Fruit fly (Drosophila melanogaster) whole organism, prepupa: ENCODE results near the gene CG3982.

ENCODE experiments used
- Blimp-1 ChIP-seq: fragments of 200-800 bp; sonication (Bioruptor generic); optimal IDR thresholded peaks from 3 replicates; lab custom pipeline; 2017; ENCODE audit warnings: missing biosample characterization, missing genetic modification characterization, mild to moderate bottlenecking, moderate library complexity, missing genetic modification reagents
- CG10669 ChIP-seq: fragments of 200-800 bp; sonication (Bioruptor generic); optimal IDR thresholded peaks from 3 replicates; lab custom pipeline; 2018; ENCODE audit warnings: missing biosample characterization, mild to moderate bottlenecking, missing genetic modification characterization, moderate library complexity
- CG11294 ChIP-seq: fragments of 200-800 bp; sonication (Bioruptor generic); IDR thresholded peaks from 2 replicates; pipeline ENCODE4 v1.3.6; 2022; ENCODE audit warnings: missing biosample characterization, missing genetic modification characterization
- CG11762 ChIP-seq: fragments of 200-800 bp; sonication (Bioruptor generic); optimal IDR thresholded peaks from 3 replicates; lab custom pipeline; 2016; ENCODE audit warnings: missing biosample characterization, missing genetic modification characterization; ENCODE audit not compliant: insufficient read depth
- CG11902 ChIP-seq: fragments of 200-800 bp; sonication (Bioruptor generic); optimal IDR thresholded peaks from 3 replicates; lab custom pipeline; 2016; ENCODE audit warnings: missing biosample characterization, missing genetic modification characterization
- CG15336 ChIP-seq: fragments of 200-800 bp; sonication (Bioruptor generic); IDR thresholded peaks from 2 replicates; pipeline ENCODE4 v1.3.6; 2022; ENCODE audit warnings: missing biosample characterization, missing genetic modification characterization
- CG1621 ChIP-seq: fragments of 200-800 bp; sonication (Bioruptor generic); optimal IDR thresholded peaks from 3 replicates; lab custom pipeline; 2018; ENCODE audit warnings: missing biosample characterization, mild to moderate bottlenecking, missing genetic modification characterization
- CG31627 ChIP-seq: fragments of 200-800 bp; sonication (Bioruptor generic); optimal IDR thresholded peaks from 3 replicates; lab custom pipeline; 2016; ENCODE audit warnings: missing biosample characterization, missing genetic modification characterization
- CG34406 ChIP-seq: fragments of 200-800 bp; sonication (Bioruptor generic); optimal IDR thresholded peaks from 3 replicates; lab custom pipeline; 2016; ENCODE audit warnings: missing biosample characterization, missing genetic modification characterization
- CG6163 ChIP-seq: fragments of 200-800 bp; sonication (Bioruptor generic); IDR thresholded peaks from 3 replicates; pipeline ENCODE4 v1.3.6; 2022; ENCODE audit warnings: missing biosample characterization, missing genetic modification characterization
- CG6276 ChIP-seq: fragments of 200-800 bp; sonication (Bioruptor generic); optimal IDR thresholded peaks from 2 replicates; lab custom pipeline; 2017; ENCODE audit warnings: missing biosample characterization, mild to moderate bottlenecking, missing genetic modification characterization
- CG6792 ChIP-seq: fragments of 200-800 bp; sonication (Bioruptor generic); optimal IDR thresholded peaks from 3 replicates; lab custom pipeline; 2016; ENCODE audit warnings: missing biosample characterization, missing genetic modification characterization
- CG6808 ChIP-seq: fragments of 200-800 bp; sonication (Bioruptor generic); optimal IDR thresholded peaks from 3 replicates; lab custom pipeline; 2017; ENCODE audit warnings: missing biosample characterization, missing genetic modification characterization, mild to moderate bottlenecking, moderate library complexity, missing genetic modification reagents
- CG7368 ChIP-seq: fragments of 200-800 bp; sonication (Bioruptor generic); optimal IDR thresholded peaks from 3 replicates; lab custom pipeline; 2016; ENCODE audit warnings: missing biosample characterization, missing genetic modification characterization
- CG8319 ChIP-seq: fragments of 200-800 bp; sonication (Bioruptor generic); optimal IDR thresholded peaks from 3 replicates; lab custom pipeline; 2016; ENCODE audit warnings: missing biosample characterization, missing genetic modification characterization
- CG9139 ChIP-seq: fragments of 200-800 bp; sonication (Bioruptor generic); optimal IDR thresholded peaks from 3 replicates; lab custom pipeline; 2017; ENCODE audit warnings: missing biosample characterization, mild to moderate bottlenecking, missing genetic modification characterization
- Eip75B ChIP-seq: fragments of 200-800 bp; sonication (Bioruptor generic); optimal IDR thresholded peaks from 3 replicates; lab custom pipeline; 2016; ENCODE audit warnings: missing biosample characterization, missing genetic modification characterization
- Eip78C ChIP-seq: fragments of 200-800 bp; sonication (Bioruptor generic); peaks from one replicate; lab custom pipeline; 2016; ENCODE audit warnings: missing biosample characterization, missing genetic modification characterization
- Eip93F ChIP-seq: fragments of 200-800 bp; sonication (Bioruptor generic); optimal IDR thresholded peaks from 2 replicates; lab custom pipeline; 2016; ENCODE audit warnings: missing biosample characterization, mild to moderate bottlenecking, missing genetic modification characterization
- Ets21C ChIP-seq: fragments of 200-800 bp; sonication (Bioruptor generic); optimal IDR thresholded peaks from 3 replicates; lab custom pipeline; 2016; ENCODE audit warnings: missing biosample characterization, missing genetic modification characterization
- Ets96B ChIP-seq: fragments of 200-800 bp; optimal IDR thresholded peaks from 2 replicates; lab custom pipeline; 2019; ENCODE audit warnings: missing biosample characterization, mild to moderate bottlenecking, missing genetic modification characterization, moderate library complexity
- Hr39 ChIP-seq: fragments of 200-800 bp; sonication (Bioruptor generic); optimal IDR thresholded peaks from 2 replicates; lab custom pipeline; 2016; ENCODE audit warnings: missing biosample characterization, missing genetic modification characterization
- Hr4 ChIP-seq: fragments of 200-800 bp; sonication (Bioruptor generic); optimal IDR thresholded peaks from 3 replicates; lab custom pipeline; 2016; ENCODE audit warnings: missing biosample characterization, missing genetic modification characterization
- Met ChIP-seq: fragments of 200-800 bp; sonication (Bioruptor generic); optimal IDR thresholded peaks from 3 replicates; lab custom pipeline; 2016; ENCODE audit warnings: missing biosample characterization, missing genetic modification characterization
- OdsH ChIP-seq: fragments of 200-800 bp; sonication (Bioruptor generic); optimal IDR thresholded peaks from 3 replicates; lab custom pipeline; 2016; ENCODE audit warnings: missing biosample characterization, missing genetic modification characterization
- Smox ChIP-seq: fragments of 200-800 bp; sonication (Bioruptor generic); optimal IDR thresholded peaks from 3 replicates; lab custom pipeline; 2016; ENCODE audit warnings: missing biosample characterization, missing genetic modification characterization
- Sox14 ChIP-seq: fragments of 200-800 bp; sonication (Bioruptor generic); optimal IDR thresholded peaks from 3 replicates; lab custom pipeline; 2016; ENCODE audit warnings: missing biosample characterization, missing genetic modification characterization
- Sox15 ChIP-seq: fragments of 200-800 bp; sonication (Bioruptor generic); optimal IDR thresholded peaks from 3 replicates; lab custom pipeline; 2016; ENCODE audit warnings: missing biosample characterization, missing genetic modification characterization
- achi ChIP-seq: fragments of 200-800 bp; sonication (Bioruptor generic); optimal IDR thresholded peaks from 3 replicates; lab custom pipeline; 2016; ENCODE audit warnings: missing biosample characterization, missing genetic modification characterization
- acj6 ChIP-seq: fragments of 200-800 bp; sonication (Bioruptor generic); optimal IDR thresholded peaks from 3 replicates; lab custom pipeline; 2016; ENCODE audit warnings: missing biosample characterization, missing genetic modification characterization
- cyc ChIP-seq: fragments of 200-800 bp; sonication (Bioruptor generic); optimal IDR thresholded peaks from 3 replicates; lab custom pipeline; 2016; ENCODE audit warnings: missing biosample characterization, missing genetic modification characterization
- dsx ChIP-seq: fragments of 200-800 bp; optimal IDR thresholded peaks from 3 replicates; lab custom pipeline; 2019; ENCODE audit warnings: missing biosample characterization, mild to moderate bottlenecking, missing genetic modification characterization, moderate library complexity; ENCODE audit not compliant: poor library complexity, severe bottlenecking
- esn ChIP-seq: fragments of 200-800 bp; sonication (Bioruptor generic); optimal IDR thresholded peaks from 2 replicates; lab custom pipeline; 2016; ENCODE audit warnings: missing biosample characterization, mild to moderate bottlenecking, missing genetic modification characterization, moderate library complexity
- fd59A ChIP-seq: fragments of 200-800 bp; sonication (Bioruptor generic); optimal IDR thresholded peaks from 2 replicates; lab custom pipeline; 2017; ENCODE audit warnings: missing biosample characterization, mild to moderate bottlenecking, missing genetic modification characterization, missing genetic modification reagents
- fd85E ChIP-seq: fragments of 200-800 bp; sonication (Bioruptor generic); optimal IDR thresholded peaks from 3 replicates; lab custom pipeline; 2016; ENCODE audit warnings: missing biosample characterization, missing genetic modification characterization
- lz ChIP-seq: fragments of 200-800 bp; sonication (Bioruptor generic); optimal IDR thresholded peaks from 3 replicates; lab custom pipeline; 2016; ENCODE audit warnings: missing biosample characterization, missing genetic modification characterization
- net ChIP-seq: fragments of 200-800 bp; sonication (Bioruptor generic); optimal IDR thresholded peaks from 3 replicates; lab custom pipeline; 2016; ENCODE audit warnings: missing biosample characterization, missing genetic modification characterization
- spab ChIP-seq: fragments of 200-800 bp; sonication (Bioruptor generic); optimal IDR thresholded peaks from 2 replicates; lab custom pipeline; 2017; ENCODE audit warnings: missing biosample characterization, mild to moderate bottlenecking, missing genetic modification characterization, missing genetic modification reagents
- svp ChIP-seq: fragments of 200-800 bp; sonication (Bioruptor generic); peaks from one replicate; lab custom pipeline; 2016; ENCODE audit warnings: missing biosample characterization, missing genetic modification characterization
- vri ChIP-seq: fragments of 200-800 bp; sonication (Bioruptor generic); optimal IDR thresholded peaks from 3 replicates; lab custom pipeline; 2016; ENCODE audit warnings: missing biosample characterization, mild to moderate bottlenecking, missing genetic modification characterization

Gene CG3982

DNA sequence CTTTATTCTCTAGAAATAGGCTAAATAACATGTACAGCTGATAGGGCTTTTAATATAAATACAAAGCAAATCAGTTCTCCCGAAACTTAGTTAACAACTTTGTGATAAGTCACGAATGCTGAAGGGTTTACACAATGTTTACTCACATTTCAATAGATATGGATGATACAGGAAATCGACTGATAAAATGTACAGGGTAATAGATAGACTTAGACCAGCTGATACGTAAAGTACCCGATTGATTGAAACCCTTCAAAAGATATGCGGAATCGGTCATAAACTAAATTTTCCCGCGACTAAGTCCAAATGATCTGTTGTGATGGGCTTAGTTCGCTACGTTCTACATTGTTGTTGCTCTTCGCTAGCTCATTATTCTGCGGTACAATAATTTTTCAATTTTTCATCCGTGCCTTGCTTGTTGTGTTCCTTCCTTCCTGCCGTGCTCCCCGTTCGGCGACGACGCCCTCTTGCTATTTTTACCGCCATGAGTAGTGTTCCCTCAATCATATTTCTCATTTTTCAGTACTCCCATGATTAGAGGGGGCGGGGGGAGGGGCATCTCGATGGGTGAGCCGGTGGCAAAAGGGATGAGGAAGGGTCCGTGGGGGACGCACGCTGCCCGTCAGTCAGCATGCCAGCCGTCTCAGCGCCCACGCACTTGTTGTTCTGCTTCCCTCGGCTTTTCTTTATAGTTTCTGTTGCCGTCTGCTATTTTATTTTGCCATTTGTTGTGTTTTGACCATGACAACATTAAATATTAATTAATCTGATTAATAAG, 15.8 kb upstream of the CG3982 start:
- TF ChIP-seq CG15336 (no peak), dsx (peak; percentile 72)

- no peak for TF ChIP-seq Met (GFP tag; lab: Kevin White, UChicago)
- TF ChIP-seq CG15336, result peak; percentile 20; the same call in 1 of the 2 replicates
Measured at dm6 chr3L:9431848-9432623, 14.8 kb upstream of the CG3982 start.

DNA sequence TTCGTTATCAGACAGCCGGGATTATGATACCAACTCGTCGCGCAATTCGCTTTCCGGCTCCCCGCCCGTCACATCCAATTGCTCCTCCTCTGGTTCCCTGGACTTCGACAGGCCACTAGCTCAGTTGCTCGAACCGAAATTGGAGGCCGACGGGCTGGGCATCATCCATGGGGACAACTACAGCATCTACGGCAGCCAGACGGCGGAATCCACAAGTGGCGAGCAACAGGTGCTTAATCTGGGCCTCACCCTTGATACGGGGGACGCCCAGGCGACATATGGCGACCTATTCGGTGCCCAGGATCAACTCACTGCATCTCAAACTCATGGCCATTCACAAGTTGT, 13.4 kb upstream of the CG3982 start:
- TF ChIP-seq CG7368 (GFP tag; lab: Kevin White, UChicago) (no peak), svp (GFP tag; lab: Kevin White, UChicago) (peak; percentile 57)

dm6 chr3L:9429665-9430607, 12.7 kb upstream of the CG3982 start, which contains the start of the genes RpS17 and MTF-1:
Gene RpS17, minus strand, starts transcription at chr3L:9429821.
Gene MTF-1, plus strand, starts transcription at chr3L:9430312.
- TF ChIP-seq net (GFP tag; lab: Kevin White, UChicago), result peak; percentile 47
- peak; percentile 15 for TF ChIP-seq Blimp-1 (GFP tag; lab: Kevin White, UChicago)
- peak; percentile 67 for TF ChIP-seq Met (GFP tag; lab: Kevin White, UChicago)
- TF ChIP-seq Hr39, result peak; percentile 51
- TF ChIP-seq CG34406 (GFP tag; lab: Kevin White, UChicago), result peak; percentile 54
- TF ChIP-seq CG7368 (GFP tag; lab: Kevin White, UChicago), result peak; percentile 11
- 0 out of 2 replicates have a peak, but pooled peaks have one; percentile 26 for TF ChIP-seq CG15336
- no peak for TF ChIP-seq CG11294 (GFP tag; lab: Robert Waterston, UW)
- TF ChIP-seq CG11902 (GFP tag; lab: Kevin White, UChicago), result no peak
- TF ChIP-seq CG6808 (GFP tag; lab: Kevin White, UChicago), result peak; percentile 32
- peak; percentile 69 for TF ChIP-seq vri
- no peak for TF ChIP-seq Eip93F (GFP tag; lab: Kevin White, UChicago)
- TF ChIP-seq OdsH (GFP tag; lab: Kevin White, UChicago), result peak; percentile 34
- TF ChIP-seq Smox (GFP tag; lab: Kevin White, UChicago), result peak; percentile 54
- peak; percentile 57 for TF ChIP-seq CG9139 (GFP tag; lab: Kevin White, UChicago)
- TF ChIP-seq fd59A (GFP tag; lab: Kevin White, UChicago), result no peak
- TF ChIP-seq Eip78C (GFP tag; lab: Kevin White, UChicago), result peak; percentile 75
- TF ChIP-seq fd85E (GFP tag; lab: Kevin White, UChicago), result no peak
- TF ChIP-seq dsx, result peak; percentile 11
- TF ChIP-seq CG6792 (GFP tag; lab: Kevin White, UChicago), result peak; percentile 34
- no peak for TF ChIP-seq CG8319
- peak; percentile 35 for TF ChIP-seq CG31627 (GFP tag; lab: Kevin White, UChicago)
- peak; percentile 24 for TF ChIP-seq Sox14
- peak; percentile 55 for TF ChIP-seq acj6 (GFP tag; lab: Kevin White, UChicago)
- no peak for TF ChIP-seq Sox15 (GFP tag; lab: Kevin White, UChicago)
- TF ChIP-seq spab (GFP tag; lab: Kevin White, UChicago), result no peak
- TF ChIP-seq cyc (GFP tag; lab: Kevin White, UChicago), result peak; percentile 40
- TF ChIP-seq CG1621 (tag; lab: Kevin White, UChicago), result peak; percentile 53
- TF ChIP-seq CG11762 (GFP tag; lab: Kevin White, UChicago), result no peak
- peak; percentile 48 for TF ChIP-seq achi (GFP tag; lab: Kevin White, UChicago)
- no peak for TF ChIP-seq Hr4 (GFP tag; lab: Kevin White, UChicago)
- TF ChIP-seq Eip75B (GFP tag; lab: Kevin White, UChicago), result peak; percentile 50
- TF ChIP-seq Ets21C (GFP tag; lab: Kevin White, UChicago), result no peak
- peak; percentile 27; the same call in 2 of the 3 replicates for TF ChIP-seq CG6163 (GFP tag; lab: Robert Waterston, UW)
- TF ChIP-seq Ets96B (tag; lab: Kevin White, UChicago), result peak; percentile 6
- TF ChIP-seq CG6276 (GFP tag; lab: Kevin White, UChicago), result no peak
- TF ChIP-seq lz (GFP tag; lab: Kevin White, UChicago), result peak; percentile 65
- peak; percentile 24 for TF ChIP-seq CG10669 (GFP tag; lab: Kevin White, UChicago)
- peak; percentile 72 for TF ChIP-seq esn (GFP tag; lab: Kevin White, UChicago)
